Worm (Caenorhabditis elegans) whole organism, L3 larva: ENCODE data around the gene srh-178.

Experiments
- R02D3.7 ChIP-seq: fragments of 150-350 bp; optimal IDR thresholded peaks from 2 replicates; lab custom pipeline; 2014; ENCODE audit warnings: missing biosample characterization, missing genetic modification characterization
- ZK546.5 ChIP-seq: sonication (generic microtip); optimal IDR thresholded peaks from 2 replicates; lab custom pipeline; 2017; ENCODE audit warnings: missing biosample characterization, missing genetic modification characterization
- ama-1 ChIP-seq: fragments of 150-350 bp; optimal IDR thresholded peaks from 2 replicates; lab custom pipeline; 2018
- ceh-16 ChIP-seq: sonication (generic microtip); optimal IDR thresholded peaks from 2 replicates; lab custom pipeline; 2017; ENCODE audit warnings: missing biosample characterization, missing genetic modification characterization
- ceh-28 ChIP-seq: fragments of 150-350 bp; optimal IDR thresholded peaks from 2 replicates; lab custom pipeline; 2014; ENCODE audit warnings: missing biosample characterization, missing genetic modification reagents, missing genetic modification characterization
- ceh-82 ChIP-seq: fragments of 150-350 bp; optimal IDR thresholded peaks from 2 replicates; lab custom pipeline; 2014; ENCODE audit warnings: missing biosample characterization, missing genetic modification characterization
- daf-12 ChIP-seq: fragments of 150-350 bp; optimal IDR thresholded peaks from 2 replicates; lab custom pipeline; 2014; ENCODE audit warnings: missing biosample characterization, missing genetic modification reagents, missing genetic modification characterization
- egl-5 ChIP-seq: fragments of 150-350 bp; optimal IDR thresholded peaks from 2 replicates; lab custom pipeline; 2017; ENCODE audit warnings: missing biosample characterization, missing genetic modification reagents, missing genetic modification characterization, inconsistent platforms
- elt-1 ChIP-seq: fragments of 150-350 bp; optimal IDR thresholded peaks from 2 replicates; lab custom pipeline; 2014; ENCODE audit warnings: missing biosample characterization, missing genetic modification characterization
- elt-2 ChIP-seq: sonication (generic microtip); optimal IDR thresholded peaks from 2 replicates; lab custom pipeline; 2016; ENCODE audit warnings: missing genetic modification reagents, mild to moderate bottlenecking, missing genetic modification characterization, missing compliant biosample characterization
- elt-3 ChIP-seq, 3 experiments: fragments of 150-350 bp in 1 of 3; sonication (generic microtip) in 2 of 3; optimal IDR thresholded peaks; 2 replicates in 2 of 3; 4 replicates in 1 of 3; lab custom pipeline; 2014 to 2017; ENCODE audit warnings: missing biosample characterization in 3 of 3, missing genetic modification characterization in 3 of 3
- eor-1 ChIP-seq, 2 experiments: fragments of 150-350 bp; optimal IDR thresholded peaks; 2 replicates each; lab custom pipeline; 2014 to 2018; ENCODE audit warnings: missing biosample characterization in 2 of 2, missing genetic modification characterization in 2 of 2
- fkh-10 ChIP-seq: sonication (generic microtip); optimal IDR thresholded peaks from 2 replicates; lab custom pipeline; 2017; ENCODE audit warnings: missing biosample characterization, missing genetic modification reagents, missing genetic modification characterization
- fos-1 ChIP-seq: fragments of 150-350 bp; optimal IDR thresholded peaks from 2 replicates; lab custom pipeline; 2014; ENCODE audit warnings: missing biosample characterization, missing genetic modification characterization
- hmg-11 ChIP-seq: sonication (generic microtip); optimal IDR thresholded peaks from 2 replicates; lab custom pipeline; 2016; ENCODE audit warnings: missing genetic modification characterization, missing compliant biosample characterization
- jun-1 ChIP-seq: fragments of 150-350 bp; optimal IDR thresholded peaks from 2 replicates; lab custom pipeline; 2014; ENCODE audit warnings: missing biosample characterization, missing genetic modification reagents, missing genetic modification characterization
- lin-15B ChIP-seq: fragments of 150-350 bp; optimal IDR thresholded peaks from 2 replicates; lab custom pipeline; 2014; ENCODE audit warnings: missing biosample characterization, missing genetic modification characterization
- lin-39 ChIP-seq: fragments of 150-350 bp; optimal IDR thresholded peaks from 2 replicates; lab custom pipeline; 2018; ENCODE audit warnings: missing biosample characterization, missing genetic modification reagents, missing genetic modification characterization
- lsy-12 ChIP-seq: sonication (generic microtip); optimal IDR thresholded peaks from 2 replicates; lab custom pipeline; 2016; ENCODE audit warnings: mild to moderate bottlenecking, missing genetic modification characterization, missing compliant biosample characterization
- mdl-1 ChIP-seq: fragments of 150-350 bp; optimal IDR thresholded peaks from 2 replicates; lab custom pipeline; 2014; ENCODE audit warnings: missing biosample characterization, missing genetic modification characterization
- nhr-12 ChIP-seq: fragments of 150-350 bp; optimal IDR thresholded peaks from 2 replicates; lab custom pipeline; 2014; ENCODE audit warnings: missing biosample characterization, missing genetic modification characterization
- nhr-23 ChIP-seq: fragments of 150-350 bp; optimal IDR thresholded peaks from 2 replicates; lab custom pipeline; 2014; ENCODE audit warnings: missing biosample characterization, missing genetic modification reagents, missing genetic modification characterization
- nhr-28 ChIP-seq: fragments of 150-350 bp; optimal IDR thresholded peaks from 2 replicates; lab custom pipeline; 2014; ENCODE audit warnings: missing biosample characterization, missing genetic modification characterization
- nhr-43 ChIP-seq: sonication (generic microtip); optimal IDR thresholded peaks from 2 replicates; lab custom pipeline; 2016; ENCODE audit warnings: mild to moderate bottlenecking, missing genetic modification characterization, missing compliant biosample characterization; ENCODE audit not compliant: poor library complexity, severe bottlenecking
- nhr-67 ChIP-seq: fragments of 150-350 bp; optimal IDR thresholded peaks from 2 replicates; lab custom pipeline; 2014; ENCODE audit warnings: missing biosample characterization, missing genetic modification characterization
- nhr-76 ChIP-seq: fragments of 150-350 bp; sonication (generic microtip); optimal IDR thresholded peaks from 5 replicates; lab custom pipeline; 2014; ENCODE audit warnings: missing biosample characterization, missing genetic modification characterization
- nhr-77 ChIP-seq: fragments of 150-350 bp; optimal IDR thresholded peaks from 2 replicates; lab custom pipeline; 2014; ENCODE audit warnings: missing biosample characterization, missing genetic modification characterization
- pha-4 ChIP-seq: fragments of 150-350 bp; optimal IDR thresholded peaks from 2 replicates; lab custom pipeline; 2014; ENCODE audit warnings: missing biosample characterization, missing genetic modification reagents, missing genetic modification characterization
- pqm-1 ChIP-seq: fragments of 150-350 bp; optimal IDR thresholded peaks from 2 replicates; lab custom pipeline; 2017; ENCODE audit warnings: missing biosample characterization, missing genetic modification characterization, inconsistent platforms
- sea-2 ChIP-seq: fragments of 150-350 bp; sonication (generic microtip); optimal IDR thresholded peaks from 4 replicates; lab custom pipeline; 2014; ENCODE audit warnings: missing biosample characterization, missing genetic modification reagents, missing genetic modification characterization
- skn-1 ChIP-seq: fragments of 150-350 bp; optimal IDR thresholded peaks from 2 replicates; lab custom pipeline; 2014; ENCODE audit warnings: missing biosample characterization, missing genetic modification characterization
- tbx-2 ChIP-seq: sonication (generic microtip); optimal IDR thresholded peaks from 2 replicates; lab custom pipeline; 2016; ENCODE audit warnings: mild to moderate bottlenecking, missing genetic modification characterization, missing compliant biosample characterization
- unc-39 ChIP-seq: sonication (generic microtip); optimal IDR thresholded peaks from 4 replicates; lab custom pipeline; 2017; ENCODE audit warnings: missing biosample characterization, missing genetic modification characterization
- unc-62 ChIP-seq: fragments of 150-350 bp; sonication (generic microtip); optimal IDR thresholded peaks from 4 replicates; lab custom pipeline; 2014; ENCODE audit warnings: missing biosample characterization, missing genetic modification reagents, missing genetic modification characterization
- zag-1 ChIP-seq: fragments of 150-350 bp; optimal IDR thresholded peaks from 2 replicates; lab custom pipeline; 2014; ENCODE audit warnings: missing biosample characterization, missing genetic modification characterization
- ztf-11 ChIP-seq: fragments of 150-350 bp; optimal IDR thresholded peaks from 2 replicates; lab custom pipeline; 2014; ENCODE audit warnings: missing biosample characterization, missing genetic modification characterization
- ztf-4 ChIP-seq: fragments of 150-350 bp; optimal IDR thresholded peaks from 2 replicates; lab custom pipeline; 2014; ENCODE audit warnings: missing biosample characterization, missing genetic modification characterization

The srh-178 gene

ce11 chrV:18473415-18473814 lies 6.7 kb downstream of the srh-178 start, which contains the start of gene srh-182:
Gene srh-182 (minus strand): TSS chrV:18473515.
- TF ChIP-seq nhr-43 (tag; lab: Kevin White, UChicago) (no peak), elt-3 (tag; optimal IDR thresholded peaks at IDR 0.05; lab: Kevin White, UChicago) (no peak), nhr-67 (no peak), nhr-23 (tag; lab: Kevin White, UChicago) (no peak), sea-2 (no peak), lsy-12 (tag; lab: Kevin White, UChicago) (no peak), nhr-28 (tag; lab: Kevin White, UChicago) (no peak), nhr-12 (tag; lab: Kevin White, UChicago) (no peak), ceh-16 (tag; lab: Kevin White, UChicago) (no peak), ztf-4 (tag; lab: Kevin White, UChicago) (no peak), tbx-2 (no peak)

- TF ChIP-seq unc-62 (GFP tag; lab: Kevin White, UChicago), result no peak
- TF ChIP-seq unc-39 (tag; lab: Kevin White, UChicago), result no peak
- TF ChIP-seq lin-39 (tag; lab: Kevin White, UChicago), result no peak
- TF ChIP-seq elt-3 (tag; optimal IDR thresholded peaks at IDR 0.05; lab: Kevin White, UChicago), result no peak
- TF ChIP-seq hmg-11 (tag; lab: Kevin White, UChicago), result no peak
- TF ChIP-seq tbx-2, result no peak
- TF ChIP-seq daf-12 (tag; lab: Kevin White, UChicago), result no peak
- no peak for TF ChIP-seq nhr-77 (tag; lab: Kevin White, UChicago)
- TF ChIP-seq nhr-76, result no peak
- no peak for TF ChIP-seq ZK546.5 (tag; lab: Kevin White, UChicago)
- TF ChIP-seq nhr-12 (tag; lab: Kevin White, UChicago), result no peak
- TF ChIP-seq ceh-28 (tag; lab: Kevin White, UChicago), result no peak
- TF ChIP-seq sea-2, result no peak
Measured at ce11 chrV:18468097-18468496, 12.0 kb downstream of the srh-178 start, which contains the start of gene ZK228.13. Gene ZK228.13 (minus strand): TSS chrV:18468197.

- TF ChIP-seq pha-4 (tag; lab: Kevin White, UChicago) (no peak), pqm-1 (tag; lab: Kevin White, UChicago) (peak; percentile 13), ztf-4 (tag; lab: Kevin White, UChicago) (no peak), zag-1 (no peak), nhr-67 (no peak), R02D3.7 (no peak), lin-39 (tag; lab: Kevin White, UChicago) (no peak), nhr-12 (tag; lab: Kevin White, UChicago) (no peak), nhr-28 (tag; lab: Kevin White, UChicago) (no peak), daf-12 (tag; lab: Kevin White, UChicago) (no peak), nhr-76 (no peak), ceh-28 (tag; lab: Kevin White, UChicago) (peak; percentile 21), sea-2 (no peak), elt-2 (tag; lab: Kevin White, UChicago) (peak; percentile 86), ztf-11 (tag; lab: Kevin White, UChicago) (no peak), mdl-1 (no peak), eor-1 (tag; optimal IDR thresholded peaks at IDR 0.05; lab: Kevin White, UChicago) (no peak)
Measured at ce11 chrV:18462365-18462837, 17.7 kb downstream of the srh-178 start, which contains the start of gene ZK228.4. Gene ZK228.4 (plus strand): TSS chrV:18462787.

ce11 chrV:18461200-18461728 lies 18.9 kb downstream of the srh-178 start, which contains the start of gene ZK228.3:
Gene ZK228.3 (minus strand): TSS chrV:18461250.
- no peak for TF ChIP-seq egl-5
- no peak for TF ChIP-seq fkh-10 (GFP tag; lab: Kevin White, UChicago)
- TF ChIP-seq pqm-1 (tag; lab: Kevin White, UChicago), result peak; percentile 84
- TF ChIP-seq elt-2 (tag; lab: Kevin White, UChicago), result peak; percentile 97

ce11 chrV:18456574-18456973 lies 23.6 kb downstream of the srh-178 start, which contains the start of gene ZK228.10:
Gene ZK228.10 (plus strand): TSS chrV:18456874.
- TF ChIP-seq tbx-2, result no peak
- TF ChIP-seq pha-4 (tag; lab: Kevin White, UChicago), result no peak
- no peak for TF ChIP-seq lsy-12 (tag; lab: Kevin White, UChicago)
- no peak for TF ChIP-seq nhr-76
- no peak for TF ChIP-seq ceh-16 (tag; lab: Kevin White, UChicago)
- TF ChIP-seq lin-15B (tag; lab: Kevin White, UChicago), result no peak
- no peak for TF ChIP-seq nhr-12 (tag; lab: Kevin White, UChicago)
- no peak for TF ChIP-seq jun-1
- no peak for TF ChIP-seq pqm-1 (tag; lab: Kevin White, UChicago)
- no peak for TF ChIP-seq skn-1
- no peak for TF ChIP-seq ama-1
- TF ChIP-seq fos-1 (tag; lab: Kevin White, UChicago), result no peak
- no peak for TF ChIP-seq elt-1 (tag; lab: Kevin White, UChicago)
- TF ChIP-seq ceh-82 (tag; lab: Kevin White, UChicago), result no peak
- no peak for TF ChIP-seq ztf-11 (tag; lab: Kevin White, UChicago)
- no peak for TF ChIP-seq elt-2 (tag; lab: Kevin White, UChicago)
- TF ChIP-seq unc-62 (GFP tag; lab: Kevin White, UChicago), result no peak
- TF ChIP-seq hmg-11 (tag; lab: Kevin White, UChicago), result no peak
- TF ChIP-seq nhr-28 (tag; lab: Kevin White, UChicago), result no peak
- no peak for TF ChIP-seq unc-39 (tag; lab: Kevin White, UChicago)
